Worm (Caenorhabditis elegans): Measurements from ENCODE around the gene exos-7.
A peak's percentile ranks its signal among the peaks of the same experiment; 100 is the strongest.

Gene exos-7

ce11 chrV:20790616-20791015 is 48.0 kb upstream of the exos-7 start:
- TF ChIP-seq pqm-1 (tag; optimal IDR thresholded peaks at IDR 0.05): no peak
- TF ChIP-seq dve-1 (tag; optimal IDR thresholded peaks at IDR 0.05): no peak
- no peak for TF ChIP-seq ets-4 (tag; optimal IDR thresholded peaks at IDR 0.05)

ce11 chrV:20792371-20792890 is 46.2 kb upstream of the exos-7 start, which contains the start of gene Y44A6D.3:
TSS of gene Y44A6D.3 (minus strand) at chrV:20792421.
- no peak for TF ChIP-seq fkh-6 (tag; optimal IDR thresholded peaks at IDR 0.05)
- TF ChIP-seq nhr-11 (tag; optimal IDR thresholded peaks at IDR 0.05): no peak
- no peak for TF ChIP-seq madf-2 (tag; optimal IDR thresholded peaks at IDR 0.05)
- no peak for TF ChIP-seq nfya-1 (tag; optimal IDR thresholded peaks at IDR 0.05)
- no peak for TF ChIP-seq syd-9 (tag; optimal IDR thresholded peaks at IDR 0.05)
- TF ChIP-seq pha-4 (tag; optimal IDR thresholded peaks at IDR 0.05): no peak
- TF ChIP-seq ceh-30 (tag; optimal IDR thresholded peaks at IDR 0.05): no peak
- TF ChIP-seq hlh-13 (GFP tag; optimal IDR thresholded peaks at IDR 0.05): no peak
- no peak for TF ChIP-seq pax-1 (tag; optimal IDR thresholded peaks at IDR 0.05)
- no peak for TF ChIP-seq K02D7.2 (tag; optimal IDR thresholded peaks at IDR 0.05)
- no peak for TF ChIP-seq ceh-19 (GFP tag; optimal IDR thresholded peaks at IDR 0.05)

DNA sequence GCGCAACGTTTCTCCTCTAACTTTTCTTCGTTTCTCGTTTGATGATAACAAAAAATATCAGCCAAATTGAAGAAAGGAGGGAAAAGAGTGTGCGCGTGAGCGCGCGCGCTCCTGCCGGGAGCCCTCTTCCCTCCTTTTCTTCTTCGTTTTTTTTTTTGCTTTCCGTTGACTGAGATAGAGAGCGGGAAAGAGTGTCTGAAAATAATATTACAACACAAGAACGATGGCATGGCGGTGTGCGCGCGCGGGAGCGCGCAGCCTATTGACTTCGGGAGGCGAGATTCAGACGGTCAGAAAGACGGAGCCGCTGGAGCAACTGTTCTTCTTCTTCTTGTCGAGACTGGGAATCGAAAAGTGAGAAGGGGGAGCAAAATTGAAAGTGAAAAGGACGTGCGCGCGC is 44.9 kb upstream of the exos-7 start:
- TF ChIP-seq syd-9 (tag; optimal IDR thresholded peaks at IDR 0.05) (peak; percentile 29), K09A11.1 (tag; optimal IDR thresholded peaks at IDR 0.05; ENCODE audit: insufficient read depth) (no peak), dve-1 (tag; optimal IDR thresholded peaks at IDR 0.05) (no peak), fkh-10 (GFP tag; optimal IDR thresholded peaks at IDR 0.05) (no peak), elt-4 (tag; optimal IDR thresholded peaks at IDR 0.05) (no peak), lim-6 (tag; optimal IDR thresholded peaks at IDR 0.05) (no peak), ceh-34 (tag; optimal IDR thresholded peaks at IDR 0.05) (peak; percentile 29), lin-11 (tag; optimal IDR thresholded peaks at IDR 0.05) (no peak), sox-4 (tag; optimal IDR thresholded peaks at IDR 0.05) (no peak), pat-9 (tag; optimal IDR thresholded peaks at IDR 0.05) (peak; percentile 45), ceh-18 (tag; optimal IDR thresholded peaks at IDR 0.05) (peak; percentile 92), sdc-2 (tag; optimal IDR thresholded peaks at IDR 0.05) (no peak), nhr-232 (tag; optimal IDR thresholded peaks at IDR 0.05) (no peak), ceh-31 (tag; optimal IDR thresholded peaks at IDR 0.05) (no peak), nfya-1 (tag; optimal IDR thresholded peaks at IDR 0.05) (peak; percentile 17), rnt-1 (tag; optimal IDR thresholded peaks at IDR 0.05) (peak; percentile 62)

- no peak for TF ChIP-seq pat-9 (tag; optimal IDR thresholded peaks at IDR 0.05)
- no peak for TF ChIP-seq pag-3 (tag; optimal IDR thresholded peaks at IDR 0.05; ENCODE audit: borderline replicate concordance)
- no peak for TF ChIP-seq tbx-2 (tag; optimal IDR thresholded peaks at IDR 0.05)
- TF ChIP-seq elt-2 (tag; optimal IDR thresholded peaks at IDR 0.05): no peak
- TF ChIP-seq fkh-6 (tag; optimal IDR thresholded peaks at IDR 0.05): no peak
- TF ChIP-seq unc-55 (GFP tag; optimal IDR thresholded peaks at IDR 0.05): no peak
- no peak for TF ChIP-seq npax-4 (tag; optimal IDR thresholded peaks at IDR 0.05)
- no peak for TF ChIP-seq sdc-2 (tag; optimal IDR thresholded peaks at IDR 0.05)
- no peak for TF ChIP-seq unc-86 (tag; optimal IDR thresholded peaks at IDR 0.05)
- no peak for TF ChIP-seq ceh-30 (tag; optimal IDR thresholded peaks at IDR 0.05)
- no peak for TF ChIP-seq ceh-14 (tag; optimal IDR thresholded peaks at IDR 0.05)
- no peak for TF ChIP-seq syd-9 (tag; optimal IDR thresholded peaks at IDR 0.05)
- TF ChIP-seq elt-4 (tag; optimal IDR thresholded peaks at IDR 0.05): no peak
- no peak for TF ChIP-seq ceh-6 (GFP tag; optimal IDR thresholded peaks at IDR 0.05)
- TF ChIP-seq ets-4 (tag; optimal IDR thresholded peaks at IDR 0.05): no peak
- TF ChIP-seq rnt-1 (tag; optimal IDR thresholded peaks at IDR 0.05): no peak
- TF ChIP-seq pha-4 (tag; optimal IDR thresholded peaks at IDR 0.05): no peak
- TF ChIP-seq K02D7.2 (tag; optimal IDR thresholded peaks at IDR 0.05): no peak
- no peak for TF ChIP-seq hlh-13 (GFP tag; optimal IDR thresholded peaks at IDR 0.05)
Observed at ce11 chrV:20797918-20798317, 40.7 kb upstream of the exos-7 start, which contains the start of gene sdf-9. TSS of gene sdf-9 (plus strand) at chrV:20798218.
